Worm (Caenorhabditis elegans) whole organism, L3 larva: ENCODE results near the gene srw-124.
A peak's percentile ranks its signal among the peaks of the same experiment; 100 is the strongest.

Source experiments
- ZK546.5 ChIP-seq: sonication (generic microtip); optimal IDR thresholded peaks from 2 replicates; lab custom pipeline; 2017; ENCODE audit warnings: missing biosample characterization, missing genetic modification characterization
- ceh-16 ChIP-seq: sonication (generic microtip); optimal IDR thresholded peaks from 2 replicates; lab custom pipeline; 2017; ENCODE audit warnings: missing biosample characterization, missing genetic modification characterization
- elt-2 ChIP-seq: sonication (generic microtip); optimal IDR thresholded peaks from 2 replicates; lab custom pipeline; 2016; ENCODE audit warnings: missing genetic modification reagents, mild to moderate bottlenecking, missing genetic modification characterization, missing compliant biosample characterization
- elt-3 ChIP-seq, 3 experiments: fragments of 150-350 bp in 1 of 3; sonication (generic microtip) in 2 of 3; optimal IDR thresholded peaks; 2 replicates in 2 of 3; 4 replicates in 1 of 3; lab custom pipeline; 2014 to 2017; ENCODE audit warnings: missing biosample characterization in 3 of 3, missing genetic modification characterization in 3 of 3
- fkh-10 ChIP-seq: sonication (generic microtip); optimal IDR thresholded peaks from 2 replicates; lab custom pipeline; 2017; ENCODE audit warnings: missing biosample characterization, missing genetic modification reagents, missing genetic modification characterization
- mml-1 ChIP-seq: fragments of 150-350 bp; sonication (generic microtip); optimal IDR thresholded peaks from 3 replicates; lab custom pipeline; 2014; ENCODE audit warnings: missing biosample characterization, missing genetic modification characterization
- nhr-43 ChIP-seq: sonication (generic microtip); optimal IDR thresholded peaks from 2 replicates; lab custom pipeline; 2016; ENCODE audit warnings: mild to moderate bottlenecking, missing genetic modification characterization, missing compliant biosample characterization; ENCODE audit not compliant: poor library complexity, severe bottlenecking
- pha-4 ChIP-seq: fragments of 150-350 bp; optimal IDR thresholded peaks from 2 replicates; lab custom pipeline; 2014; ENCODE audit warnings: missing biosample characterization, missing genetic modification reagents, missing genetic modification characterization
- skn-1 ChIP-seq: fragments of 150-350 bp; optimal IDR thresholded peaks from 2 replicates; lab custom pipeline; 2014; ENCODE audit warnings: missing biosample characterization, missing genetic modification characterization
- snpc-4 ChIP-seq: fragments of 150-350 bp; optimal IDR thresholded peaks from 2 replicates; lab custom pipeline; 2014; ENCODE audit warnings: missing biosample characterization, missing genetic modification characterization

The srw-124 gene

DNA sequence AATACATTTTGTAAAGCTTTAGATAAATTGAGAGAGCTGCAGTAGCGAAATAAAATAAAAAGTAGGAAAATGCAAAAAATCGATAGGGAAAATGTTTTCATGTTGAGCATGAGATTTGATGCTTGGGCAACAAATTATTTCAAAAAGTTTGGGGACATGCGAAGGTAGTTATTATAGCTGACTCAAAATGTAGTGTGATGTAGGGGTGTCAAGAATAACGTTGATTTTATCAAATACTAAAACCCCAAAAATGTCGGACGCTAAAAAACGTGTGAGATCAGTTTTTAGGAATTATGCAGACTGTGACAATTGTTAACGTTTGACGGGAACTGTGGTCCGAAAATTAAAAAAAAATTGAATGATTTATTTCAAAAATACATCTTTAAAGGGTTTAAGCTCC is 44.9 kb downstream of the srw-124 start, which contains the start of gene irld-12:
Gene irld-12 (minus strand): TSS at position 101 of the 400 bp plus-strand sequence.
- TF ChIP-seq pha-4 (no peak), skn-1 (tag; lab: Kevin White, UChicago) (no peak), nhr-43 (no peak), elt-3 (tag; optimal IDR thresholded peaks at IDR 0.05; lab: Kevin White, UChicago) (no peak), mml-1 (tag; lab: Kevin White, UChicago) (no peak), ZK546.5 (tag; lab: Kevin White, UChicago) (no peak), fkh-10 (GFP tag; lab: Kevin White, UChicago) (no peak), snpc-4 (no peak)

DNA sequence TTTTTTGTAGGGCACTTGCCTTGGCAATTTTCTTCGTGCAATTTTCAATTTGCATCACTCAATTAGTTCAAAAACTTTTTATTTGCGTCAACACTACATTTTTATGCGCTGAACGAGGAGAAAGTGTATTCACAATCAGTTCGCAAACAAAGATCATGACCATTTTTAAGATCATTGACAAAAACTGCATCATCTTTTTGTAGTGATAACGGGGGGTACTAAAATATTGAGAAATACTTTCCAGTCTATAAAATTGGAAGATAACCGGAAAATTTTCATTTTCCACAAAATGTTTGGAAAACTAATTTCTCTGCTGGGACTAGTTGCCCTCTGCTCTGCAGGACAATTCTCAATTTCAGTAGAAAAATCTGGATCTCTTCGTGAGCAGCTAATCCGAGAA is 47.9 kb downstream of the srw-124 start, which contains the start of gene asp-8:
Gene asp-8 (plus strand): TSS at position 276 of the 400 bp plus-strand sequence.
- TF ChIP-seq ceh-16 (no peak), elt-2 (tag; lab: Kevin White, UChicago) (peak; percentile 54)
